Fruit fly (Drosophila melanogaster): Measurements from ENCODE around the gene Tpt.
A peak's percentile ranks its signal among the peaks of the same experiment; 100 is the strongest.

Tpt gene

dm6 chr3L:8418984-8419383 lies 13.9 kb upstream of the Tpt start (continued):
- TF ChIP-seq HLH4C (GFP tag; IDR thresholded peaks at IDR 0.05; ENCODE audit: partially characterized antibody) (no peak), phol (tag; optimal IDR thresholded peaks at IDR 0.05) (peak; percentile 33), ash1 (GFP tag; optimal IDR thresholded peaks at IDR 0.05) (no peak), Gsc (GFP tag; IDR thresholded peaks at IDR 0.05) (no peak), sisA (GFP tag; IDR thresholded peaks at IDR 0.05) (0 out of 2 replicates have a peak, but pooled peaks have one; percentile 19), CG2129 (GFP tag; IDR thresholded peaks at IDR 0.05; ENCODE audit: partially characterized antibody) (no peak), CG31388 (GFP tag; optimal IDR thresholded peaks at IDR 0.05) (no peak), onecut (GFP tag; IDR thresholded peaks at IDR 0.05) (no peak), CG2202 (tag; optimal IDR thresholded peaks at IDR 0.05) (no peak), CG13287 (GFP tag; IDR thresholded peaks at IDR 0.05; ENCODE audit: partially characterized antibody) (no peak), Oli (tag; optimal IDR thresholded peaks at IDR 0.05) (peak; percentile 16), CG30403 (GFP tag; optimal IDR thresholded peaks at IDR 0.05) (no peak), sens (GFP tag) (peak; percentile 80), Nf-YB (GFP tag; optimal IDR thresholded peaks at IDR 0.05) (no peak), Hr51 (GFP tag; optimal IDR thresholded peaks at IDR 0.05) (no peak), B-H2 (GFP tag; optimal IDR thresholded peaks at IDR 0.05) (no peak), Sox102F (GFP tag; optimal IDR thresholded peaks at IDR 0.05) (peak; percentile 53), insv (GFP tag; optimal IDR thresholded peaks at IDR 0.05) (no peak), CG14710 (tag; optimal IDR thresholded peaks at IDR 0.05) (no peak), Mad (GFP tag; optimal IDR thresholded peaks at IDR 0.05) (no peak), Bdp1 (GFP tag; optimal IDR thresholded peaks at IDR 0.05) (no peak), CG1792 (GFP tag; optimal IDR thresholded peaks at IDR 0.05) (no peak), CG6689 (GFP tag; IDR thresholded peaks at IDR 0.05) (peak; percentile 19; the same call in 1 of the 2 replicates), CG32767 (GFP tag; IDR thresholded peaks at IDR 0.05) (no peak), exex (tag; optimal IDR thresholded peaks at IDR 0.05) (no peak), Dfd (GFP tag; optimal IDR thresholded peaks at IDR 0.05) (no peak)

- TF ChIP-seq CG6765 (GFP tag; optimal IDR thresholded peaks at IDR 0.05): no peak
- TF ChIP-seq Ets65A (GFP tag): peak; percentile 30
- TF ChIP-seq crp (GFP tag; optimal IDR thresholded peaks at IDR 0.05): no peak
- TF ChIP-seq Abd-B (GFP tag; optimal IDR thresholded peaks at IDR 0.05): no peak
- TF ChIP-seq Xbp1 (GFP tag; optimal IDR thresholded peaks at IDR 0.05): no peak
Observed at dm6 chr3L:8412725-8413124, 7.6 kb upstream of the Tpt start, which contains the start of the genes Oseg1 and mtrm. Oseg1 (minus strand) TSS chr3L:8412825. mtrm (plus strand) TSS chr3L:8413012.

- TF ChIP-seq CG2202 (tag; optimal IDR thresholded peaks at IDR 0.05) (no peak), trem (tag; optimal IDR thresholded peaks at IDR 0.05) (peak; percentile 50), ato (GFP tag; IDR thresholded peaks at IDR 0.05; ENCODE audit: partially characterized antibody) (no peak), insv (GFP tag; optimal IDR thresholded peaks at IDR 0.05) (peak in 1 of 2 experiments; percentile 19), CG12155 (GFP tag; optimal IDR thresholded peaks at IDR 0.05) (peak; percentile 11), psq (GFP tag; optimal IDR thresholded peaks at IDR 0.05) (no peak), schlank (tag; optimal IDR thresholded peaks at IDR 0.05) (no peak), hbn (GFP tag; IDR thresholded peaks at IDR 0.05; ENCODE audit: partially characterized antibody) (no peak), CG3163 (GFP tag; optimal IDR thresholded peaks at IDR 0.05) (no peak), gro (GFP tag; optimal IDR thresholded peaks at IDR 0.05) (no peak), CG4707 (GFP tag; optimal IDR thresholded peaks at IDR 0.05) (no peak), CG3838 (GFP tag; optimal IDR thresholded peaks at IDR 0.05) (no peak), CG7839 (tag; optimal IDR thresholded peaks at IDR 0.05) (no peak), CG5953 (GFP tag; IDR thresholded peaks at IDR 0.05) (no peak), Ravus (GFP tag; IDR thresholded peaks at IDR 0.05) (no peak), lola (GFP tag; optimal IDR thresholded peaks at IDR 0.05) (no peak), slp2 (GFP tag; optimal IDR thresholded peaks at IDR 0.05) (no peak), Lhr (GFP tag; optimal IDR thresholded peaks at IDR 0.05) (peak; percentile 31), CG32772 (GFP tag; IDR thresholded peaks at IDR 0.05) (peak; percentile 64), TFAM (GFP tag; optimal IDR thresholded peaks at IDR 0.05) (no peak)
Observed at dm6 chr3L:8411439-8411897, 6.4 kb upstream of the Tpt start, which contains the start of gene Exo70. Exo70 (plus strand) TSS chr3L:8411851.

All from whole organism, embryonic.